Fruit fly (Drosophila melanogaster) whole organism, embryonic: ENCODE data around the gene Iris.

Experiments
- B-H1 ChIP-seq: fragments of 200-800 bp; sonication (Bioruptor generic); IDR thresholded peaks from 3 replicates; pipeline ENCODE4 v1.3.6; 2022; ENCODE audit warnings: missing biosample characterization, missing genetic modification characterization
- CG10274 ChIP-seq: fragments of 200-800 bp; sonication (Bioruptor generic); optimal IDR thresholded peaks from 3 replicates; lab custom pipeline; 2017; ENCODE audit warnings: missing biosample characterization, mild to moderate bottlenecking, missing genetic modification characterization
- CG10321 ChIP-seq: fragments of 200-800 bp; sonication (Bioruptor generic); IDR thresholded peaks from 2 replicates; pipeline ENCODE4 v1.3.6; 2022; ENCODE audit warnings: missing biosample characterization, missing genetic modification characterization
- CG10366 ChIP-seq: fragments of 200-800 bp; sonication (Bioruptor generic); IDR thresholded peaks from 2 replicates; pipeline ENCODE4 v1.3.6; 2022; ENCODE audit warnings: missing biosample characterization, missing genetic modification characterization
- CG10543 ChIP-seq: fragments of 200-800 bp; sonication (Bioruptor generic); optimal IDR thresholded peaks from 3 replicates; lab custom pipeline; 2017; ENCODE audit warnings: missing biosample characterization, mild to moderate bottlenecking, missing genetic modification characterization, moderate library complexity
- CG12769 ChIP-seq: fragments of 200-800 bp; sonication (Bioruptor generic); optimal IDR thresholded peaks from 2 replicates; lab custom pipeline; 2019; ENCODE audit warnings: missing biosample characterization, mild to moderate bottlenecking, missing genetic modification characterization, moderate library complexity
- CG16863 ChIP-seq: fragments of 200-800 bp; sonication (Bioruptor generic); optimal IDR thresholded peaks from 3 replicates; lab custom pipeline; 2016; ENCODE audit warnings: missing biosample characterization, missing genetic modification characterization
- CG17359 ChIP-seq: fragments of 200-800 bp; sonication (Bioruptor generic); optimal IDR thresholded peaks from 3 replicates; lab custom pipeline; 2018; ENCODE audit warnings: missing biosample characterization, mild to moderate bottlenecking, missing genetic modification characterization, moderate library complexity
- CG17361 ChIP-seq: fragments of 200-800 bp; sonication (Bioruptor generic); IDR thresholded peaks from 3 replicates; pipeline ENCODE4 v1.3.6; 2022; ENCODE audit warnings: missing biosample characterization, missing genetic modification characterization
- CG18764 ChIP-seq: fragments of 200-800 bp; sonication (Bioruptor generic); optimal IDR thresholded peaks from 3 replicates; lab custom pipeline; 2016; ENCODE audit warnings: missing biosample characterization, missing genetic modification characterization
- CG4854 ChIP-seq: fragments of 200-800 bp; sonication (Bioruptor generic); optimal IDR thresholded peaks from 2 replicates; lab custom pipeline; 2016; ENCODE audit warnings: missing biosample characterization, missing genetic modification characterization, inconsistent platforms
- CG5245 ChIP-seq: fragments of 200-800 bp; sonication (Bioruptor generic); optimal IDR thresholded peaks from 3 replicates; lab custom pipeline; 2016; ENCODE audit warnings: missing biosample characterization, missing genetic modification characterization
- CG6791 ChIP-seq: fragments of 200-800 bp; sonication (Bioruptor generic); IDR thresholded peaks from 3 replicates; pipeline ENCODE4 v1.3.6; 2022; ENCODE audit warnings: missing biosample characterization, missing genetic modification characterization; ENCODE audit not compliant: partially characterized antibody
- CG7372 ChIP-seq: fragments of 200-800 bp; sonication (Bioruptor generic); IDR thresholded peaks from 2 replicates; pipeline ENCODE4 v1.3.6; 2022; ENCODE audit warnings: missing biosample characterization, missing genetic modification characterization
- CG7786 ChIP-seq: fragments of 200-800 bp; sonication (Bioruptor generic); optimal IDR thresholded peaks from 2 replicates; lab custom pipeline; 2016; ENCODE audit warnings: missing biosample characterization, missing genetic modification characterization
- CG8089 ChIP-seq: fragments of 200-800 bp; sonication (Bioruptor generic); optimal IDR thresholded peaks from 3 replicates; lab custom pipeline; 2016; ENCODE audit warnings: missing biosample characterization, missing genetic modification characterization
- CG8290 ChIP-seq, 3 experiments: fragments of 200-800 bp; sonication (Bioruptor generic); optimal IDR thresholded peaks; 2 replicates each; lab custom pipeline; 2016 to 2019; ENCODE audit warnings: missing biosample characterization in 3 of 3, missing genetic modification characterization in 3 of 3, mild to moderate bottlenecking in 2 of 3, moderate library complexity in 1 of 3
- CG8478 ChIP-seq: fragments of >200 bp; optimal IDR thresholded peaks from 2 replicates; lab custom pipeline; 2018
- Eip74EF ChIP-seq, 2 experiments: fragments of 200-800 bp in 1 of 2; fragments of >200 bp in 1 of 2; sonication (Bioruptor generic) in 1 of 2; optimal IDR thresholded peaks; 2 replicates each; lab custom pipeline; 2017 to 2019; ENCODE audit warnings: missing biosample characterization in 2 of 2, missing genetic modification characterization in 2 of 2, mild to moderate bottlenecking in 1 of 2, moderate library complexity in 1 of 2
- Fer3 ChIP-seq: fragments of 200-800 bp; sonication (Bioruptor generic); optimal IDR thresholded peaks from 2 replicates; lab custom pipeline; 2018; ENCODE audit warnings: missing biosample characterization, mild to moderate bottlenecking, missing genetic modification characterization, moderate library complexity
- H15 ChIP-seq: fragments of 200-800 bp; sonication (Bioruptor generic); IDR thresholded peaks from 3 replicates; pipeline ENCODE4 v1.3.6; 2022; ENCODE audit warnings: missing biosample characterization, missing genetic modification characterization
- HLH3B ChIP-seq: fragments of 200-800 bp; sonication (Bioruptor generic); IDR thresholded peaks from 2 replicates; pipeline ENCODE4 v1.3.6; 2022; ENCODE audit warnings: missing biosample characterization, missing genetic modification characterization
- Kr ChIP-seq: fragments of 200-800 bp; sonication (Bioruptor generic); optimal IDR thresholded peaks from 2 replicates; lab custom pipeline; 2017; ENCODE audit warnings: missing biosample characterization, mild to moderate bottlenecking, missing genetic modification characterization
- Nf-YA ChIP-seq: fragments of 200-800 bp; sonication (Bioruptor generic); IDR thresholded peaks from 2 replicates; pipeline ENCODE4 v1.3.6; 2022; ENCODE audit warnings: missing biosample characterization, missing genetic modification characterization
- Pdp1 ChIP-seq, 2 experiments: fragments of 200-800 bp; sonication (Bioruptor generic); optimal IDR thresholded peaks; 3 replicates each; lab custom pipeline; 2016; ENCODE audit warnings: missing biosample characterization in 2 of 2, missing genetic modification characterization in 2 of 2, mild to moderate bottlenecking in 1 of 2, moderate library complexity in 1 of 2
- Side ChIP-seq: fragments of 200-800 bp; sonication (Bioruptor generic); optimal IDR thresholded peaks from 2 replicates; lab custom pipeline; 2016; ENCODE audit warnings: missing biosample characterization, missing genetic modification characterization
- Taf1 ChIP-seq: fragments of 200-800 bp; sonication (Bioruptor generic); IDR thresholded peaks from 2 replicates; pipeline ENCODE4 v1.3.6; 2022; ENCODE audit warnings: missing biosample characterization, missing genetic modification characterization
- Xrp1 ChIP-seq: fragments of 200-800 bp; sonication (Bioruptor generic); IDR thresholded peaks from 2 replicates; pipeline ENCODE4 v1.3.6; 2022; ENCODE audit warnings: missing biosample characterization, missing genetic modification characterization
- YL-1 ChIP-seq: fragments of 200-800 bp; sonication (Bioruptor generic); optimal IDR thresholded peaks from 3 replicates; lab custom pipeline; 2017; ENCODE audit warnings: missing biosample characterization, mild to moderate bottlenecking, missing genetic modification characterization
- ac ChIP-seq: fragments of 200-800 bp; sonication (Bioruptor generic); optimal IDR thresholded peaks from 3 replicates; lab custom pipeline; 2017; ENCODE audit warnings: missing biosample characterization, mild to moderate bottlenecking, missing genetic modification characterization
- al ChIP-seq: fragments of 200-800 bp; sonication (Bioruptor generic); IDR thresholded peaks from 2 replicates; pipeline ENCODE4 v1.3.6; 2022; ENCODE audit warnings: missing biosample characterization, missing genetic modification characterization
- chif ChIP-seq, 2 experiments: fragments of 200-800 bp; sonication (Bioruptor generic); optimal IDR thresholded peaks; 3 replicates each; lab custom pipeline; 2016; ENCODE audit warnings: missing biosample characterization in 2 of 2, missing genetic modification characterization in 2 of 2
- chinmo ChIP-seq: fragments of 200-800 bp; sonication (Bioruptor generic); IDR thresholded peaks from 4 replicates; pipeline ENCODE4 v1.3.6; 2022; ENCODE audit warnings: missing biosample characterization, missing genetic modification characterization; ENCODE audit not compliant: partially characterized antibody
- chn ChIP-seq: fragments of 200-800 bp; sonication (Bioruptor generic); optimal IDR thresholded peaks from 2 replicates; lab custom pipeline; 2016; ENCODE audit warnings: missing biosample characterization, missing genetic modification characterization
- da ChIP-seq: fragments of 200-800 bp; sonication (Bioruptor generic); optimal IDR thresholded peaks from 2 replicates; lab custom pipeline; 2016; ENCODE audit warnings: missing biosample characterization, missing genetic modification characterization
- danr ChIP-seq: fragments of 200-800 bp; sonication (Bioruptor generic); IDR thresholded peaks from 2 replicates; pipeline ENCODE4 v1.3.6; 2022; ENCODE audit warnings: missing biosample characterization, missing genetic modification characterization
- dati ChIP-seq: fragments of 200-800 bp; sonication (Bioruptor generic); IDR thresholded peaks from 2 replicates; pipeline ENCODE4 v1.3.6; 2022; ENCODE audit warnings: missing biosample characterization, missing genetic modification characterization
- ewg ChIP-seq: fragments of 200-800 bp; sonication (Bioruptor generic); optimal IDR thresholded peaks from 3 replicates; lab custom pipeline; 2017; ENCODE audit warnings: mild to moderate bottlenecking, missing biosample characterization, missing genetic modification reagents, missing genetic modification characterization
- ftz-f1 ChIP-seq: fragments of 200-800 bp; sonication (Bioruptor generic); optimal IDR thresholded peaks from 2 replicates; lab custom pipeline; 2016; ENCODE audit warnings: missing biosample characterization, missing genetic modification characterization
- gcm ChIP-seq: fragments of 200-800 bp; sonication (Bioruptor generic); optimal IDR thresholded peaks from 2 replicates; lab custom pipeline; 2019; ENCODE audit warnings: missing biosample characterization, mild to moderate bottlenecking, missing genetic modification characterization, moderate library complexity
- hbn ChIP-seq: fragments of 200-800 bp; sonication (Bioruptor generic); IDR thresholded peaks from 2 replicates; pipeline ENCODE4 v1.3.6; 2022; ENCODE audit warnings: missing biosample characterization, missing genetic modification characterization; ENCODE audit not compliant: partially characterized antibody
- lab ChIP-seq: fragments of 200-800 bp; sonication (Bioruptor generic); optimal IDR thresholded peaks from 3 replicates; lab custom pipeline; 2017; ENCODE audit warnings: missing biosample characterization, missing genetic modification characterization, mild to moderate bottlenecking, moderate library complexity, missing genetic modification reagents
- lmd ChIP-seq: fragments of 200-800 bp; sonication (Bioruptor generic); IDR thresholded peaks from 2 replicates; pipeline ENCODE4 v1.3.6; 2022; ENCODE audit warnings: missing biosample characterization, missing genetic modification characterization
- oc ChIP-seq: fragments of 200-800 bp; sonication (Bioruptor generic); optimal IDR thresholded peaks from 2 replicates; lab custom pipeline; 2018; ENCODE audit warnings: missing biosample characterization, mild to moderate bottlenecking, missing genetic modification characterization, moderate library complexity
- odd ChIP-seq: fragments of 200-800 bp; sonication (Bioruptor generic); optimal IDR thresholded peaks from 2 replicates; lab custom pipeline; 2017; ENCODE audit warnings: missing biosample characterization, mild to moderate bottlenecking, missing genetic modification characterization
- pum ChIP-seq: fragments of 200-800 bp; sonication (Bioruptor generic); optimal IDR thresholded peaks from 2 replicates; lab custom pipeline; 2016; ENCODE audit warnings: missing biosample characterization, missing genetic modification characterization
- salm ChIP-seq: fragments of 200-800 bp; sonication (Bioruptor generic); optimal IDR thresholded peaks from 2 replicates; lab custom pipeline; 2018; ENCODE audit warnings: missing biosample characterization, mild to moderate bottlenecking, missing genetic modification characterization
- slbo ChIP-seq: fragments of 200-800 bp; sonication (Bioruptor generic); IDR thresholded peaks from 2 replicates; pipeline ENCODE4 v1.3.6; 2022; ENCODE audit warnings: missing biosample characterization, missing genetic modification characterization
- toy ChIP-seq: fragments of 200-800 bp; sonication (Bioruptor generic); IDR thresholded peaks from 2 replicates; pipeline ENCODE4 v1.3.6; 2022; ENCODE audit warnings: missing biosample characterization, missing genetic modification characterization
- trh ChIP-seq: fragments of 200-800 bp; sonication (Bioruptor generic); optimal IDR thresholded peaks from 2 replicates; lab custom pipeline; 2016; ENCODE audit warnings: missing biosample characterization, missing genetic modification characterization

The Iris gene

dm6 chr2L:1123078-1123818, 10.7 kb downstream of the Iris start (continued):
- TF ChIP-seq CG10543 (peak; percentile 46), CG17361 (peak; percentile 60; the same call in 2 of the 3 replicates), CG7372 (GFP tag; lab: Robert Waterston, UW) (no peak), chif (GFP tag; optimal IDR thresholded peaks at IDR 0.05; lab: Kevin White, UChicago) (no peak), pum (GFP tag; lab: Kevin White, UChicago) (no peak), CG18764 (GFP tag; lab: Kevin White, UChicago) (peak; percentile 45), salm (tag; lab: Kevin White, UChicago) (peak; percentile 50), danr (no peak), HLH3B (GFP tag; lab: Robert Waterston, UW) (no peak), ftz-f1 (GFP tag; lab: Kevin White, UChicago) (no peak), CG10366 (no peak), CG5245 (GFP tag; lab: Kevin White, UChicago) (peak; percentile 21), dati (GFP tag; lab: Robert Waterston, UW) (no peak), YL-1 (peak; percentile 5), B-H1 (GFP tag; lab: Robert Waterston, UW) (no peak), toy (GFP tag; lab: Robert Waterston, UW) (no peak), lmd (GFP tag; lab: Robert Waterston, UW) (no peak), hbn (GFP tag; lab: Robert Waterston, UW) (no peak), CG17359 (peak; percentile 74), CG4854 (GFP tag; lab: Kevin White, UChicago) (no peak), Side (no peak), al (GFP tag; lab: Robert Waterston, UW) (no peak), CG12769 (tag; lab: Kevin White, UChicago) (no peak), H15 (no peak), chinmo (GFP tag; lab: Robert Waterston, UW) (no peak), odd (GFP tag; lab: Kevin White, UChicago) (peak; percentile 20), ewg (GFP tag; lab: Kevin White, UChicago) (peak; percentile 24), Xrp1 (peak; percentile 81), Nf-YA (GFP tag; lab: Robert Waterston, UW) (no peak), slbo (no peak), CG8089 (no peak), Kr (GFP tag; lab: Kevin White, UChicago) (no peak), CG6791 (GFP tag; lab: Robert Waterston, UW) (no peak), da (GFP tag; lab: Kevin White, UChicago) (no peak), Pdp1 (GFP tag; optimal IDR thresholded peaks at IDR 0.05; lab: Kevin White, UChicago) (peak in 1 of 2 experiments; percentile 44), CG16863 (no peak), CG10321 (GFP tag; lab: Robert Waterston, UW) (no peak), lab (GFP tag; lab: Kevin White, UChicago) (peak; percentile 63), trh (GFP tag; lab: Kevin White, UChicago) (no peak), CG7786 (GFP tag; lab: Kevin White, UChicago) (no peak), Eip74EF (GFP tag; optimal IDR thresholded peaks at IDR 0.05; lab: Kevin White, UChicago) (peak in 1 of 2 experiments; percentile 74), ac (GFP tag; lab: Kevin White, UChicago) (peak; percentile 49), CG8478 (lab: Kevin White, UChicago) (no peak), oc (peak; percentile 46), chn (no peak), CG10274 (GFP tag; lab: Kevin White, UChicago) (no peak), CG8290 (GFP tag; optimal IDR thresholded peaks at IDR 0.05; lab: Kevin White, UChicago) (no peak), CG8290 (tag; optimal IDR thresholded peaks at IDR 0.05; lab: Kevin White, UChicago) (peak in 1 of 2 experiments; percentile 53), Fer3 (tag; lab: Kevin White, UChicago) (peak; percentile 30), Taf1 (GFP tag; lab: Robert Waterston, UW) (no peak), gcm (GFP tag; lab: Kevin White, UChicago) (peak; percentile 55)
